Fruit fly (Drosophila melanogaster) whole organism, embryonic: ENCODE measurements around the gene CG34348.

ENCODE experiments used
- Adf1 ChIP-seq: fragments of 200-800 bp; sonication (Bioruptor generic); IDR thresholded peaks from 2 replicates; pipeline ENCODE4 v1.3.6; 2022; ENCODE audit warnings: missing biosample characterization, missing genetic modification characterization
- Aef1 ChIP-seq: fragments of 200-800 bp; sonication (Bioruptor generic); IDR thresholded peaks from 3 replicates; pipeline ENCODE4 v1.3.6; 2022; ENCODE audit warnings: missing biosample characterization, missing genetic modification characterization
- Atf-2 ChIP-seq: fragments of 200-800 bp; sonication (Bioruptor generic); optimal IDR thresholded peaks from 2 replicates; lab custom pipeline; 2016; ENCODE audit warnings: missing biosample characterization, missing genetic modification characterization
- Bdp1 ChIP-seq: fragments of 200-800 bp; sonication (Bioruptor generic); optimal IDR thresholded peaks from 3 replicates; lab custom pipeline; 2016; ENCODE audit warnings: missing biosample characterization, missing genetic modification characterization
- C15 ChIP-seq: fragments of 200-800 bp; sonication (Bioruptor generic); IDR thresholded peaks from 3 replicates; pipeline ENCODE4 v1.3.6; 2022; ENCODE audit warnings: missing biosample characterization, missing genetic modification characterization
- CG1024 ChIP-seq: fragments of 200-800 bp; sonication (Bioruptor generic); IDR thresholded peaks from 2 replicates; pipeline ENCODE4 v1.3.6; 2022; ENCODE audit warnings: missing biosample characterization, missing genetic modification characterization
- CG10565 ChIP-seq: fragments of 200-800 bp; sonication (Bioruptor generic); optimal IDR thresholded peaks from 3 replicates; lab custom pipeline; 2016; ENCODE audit warnings: missing biosample characterization, mild to moderate bottlenecking, missing genetic modification characterization
- CG12659 ChIP-seq: fragments of 200-800 bp; sonication (Bioruptor generic); optimal IDR thresholded peaks from 3 replicates; lab custom pipeline; 2017; ENCODE audit warnings: mild to moderate bottlenecking, missing biosample characterization, missing genetic modification reagents, missing genetic modification characterization
- CG12769 ChIP-seq: fragments of 200-800 bp; sonication (Bioruptor generic); optimal IDR thresholded peaks from 2 replicates; lab custom pipeline; 2019; ENCODE audit warnings: missing biosample characterization, mild to moderate bottlenecking, missing genetic modification characterization, moderate library complexity
- CG13424 ChIP-seq: fragments of 200-800 bp; sonication (Bioruptor generic); optimal IDR thresholded peaks from 2 replicates; lab custom pipeline; 2019; ENCODE audit warnings: missing biosample characterization, mild to moderate bottlenecking, missing genetic modification characterization, moderate library complexity
- CG1529 ChIP-seq: fragments of 200-800 bp; sonication (Bioruptor generic); optimal IDR thresholded peaks from 3 replicates; lab custom pipeline; 2018; ENCODE audit warnings: missing biosample characterization, missing genetic modification characterization
- CG17385 ChIP-seq: fragments of 200-800 bp; sonication (Bioruptor generic); optimal IDR thresholded peaks from 3 replicates; lab custom pipeline; 2018; ENCODE audit warnings: missing biosample characterization, mild to moderate bottlenecking, missing genetic modification characterization
- CG17829 ChIP-seq: fragments of 200-800 bp; optimal IDR thresholded peaks from 2 replicates; lab custom pipeline; 2019; ENCODE audit warnings: missing biosample characterization, mild to moderate bottlenecking, missing genetic modification characterization, moderate library complexity
- CG18262 ChIP-seq: fragments of 200-800 bp; optimal IDR thresholded peaks from 3 replicates; lab custom pipeline; 2019; ENCODE audit warnings: missing biosample characterization, mild to moderate bottlenecking, missing genetic modification characterization, moderate library complexity
- CG2129 ChIP-seq: fragments of 200-800 bp; sonication (Bioruptor generic); IDR thresholded peaks from 2 replicates; pipeline ENCODE4 v1.3.6; 2022; ENCODE audit warnings: missing biosample characterization, missing genetic modification characterization; ENCODE audit not compliant: partially characterized antibody
- CG3407 ChIP-seq: fragments of 200-800 bp; sonication (Bioruptor generic); optimal IDR thresholded peaks from 2 replicates; lab custom pipeline; 2018; ENCODE audit warnings: missing biosample characterization, mild to moderate bottlenecking, missing genetic modification characterization
- CG34224 ChIP-seq: fragments of 200-800 bp; sonication (Bioruptor generic); IDR thresholded peaks from 3 replicates; pipeline ENCODE4 v1.3.6; 2022; ENCODE audit warnings: missing biosample characterization, missing genetic modification characterization; ENCODE audit not compliant: partially characterized antibody
- CG4617 ChIP-seq: fragments of 200-800 bp; sonication (Bioruptor generic); optimal IDR thresholded peaks from 3 replicates; lab custom pipeline; 2016; ENCODE audit warnings: missing biosample characterization, missing genetic modification characterization, borderline replicate concordance
- CG4707 ChIP-seq: fragments of 200-800 bp; sonication (Bioruptor generic); optimal IDR thresholded peaks from 2 replicates; lab custom pipeline; 2018; ENCODE audit warnings: missing biosample characterization, mild to moderate bottlenecking, missing genetic modification characterization, moderate library complexity
- CG9817 ChIP-seq: fragments of 200-800 bp; sonication (Bioruptor generic); optimal IDR thresholded peaks from 2 replicates; lab custom pipeline; 2018; ENCODE audit warnings: missing biosample characterization, mild to moderate bottlenecking, missing genetic modification characterization, moderate library complexity
- CrebB ChIP-seq: fragments of 200-800 bp; sonication (Bioruptor generic); optimal IDR thresholded peaks from 3 replicates; lab custom pipeline; 2018; ENCODE audit warnings: missing biosample characterization, mild to moderate bottlenecking, missing genetic modification characterization
- Deaf1 ChIP-seq: fragments of 200-800 bp; optimal IDR thresholded peaks from 3 replicates; lab custom pipeline; 2019; ENCODE audit warnings: missing biosample characterization, mild to moderate bottlenecking, missing genetic modification characterization, moderate library complexity
- Dref ChIP-seq: fragments of 200-800 bp; sonication (Bioruptor generic); IDR thresholded peaks from 2 replicates; pipeline ENCODE4 v1.3.6; 2022; ENCODE audit warnings: missing biosample characterization, missing genetic modification characterization
- Gug ChIP-seq: fragments of 200-800 bp; sonication (Bioruptor generic); IDR thresholded peaks from 4 replicates; pipeline ENCODE4 v1.3.6; 2022; ENCODE audit warnings: missing biosample characterization, missing genetic modification characterization
- H15 ChIP-seq: fragments of 200-800 bp; sonication (Bioruptor generic); IDR thresholded peaks from 3 replicates; pipeline ENCODE4 v1.3.6; 2022; ENCODE audit warnings: missing biosample characterization, missing genetic modification characterization
- Hr3 ChIP-seq: fragments of 200-800 bp; sonication (Bioruptor generic); optimal IDR thresholded peaks from 3 replicates; lab custom pipeline; 2016; ENCODE audit warnings: missing biosample characterization, missing genetic modification characterization
- Hr78 ChIP-seq, 2 experiments: fragments of 200-800 bp in 1 of 2; fragments of >200 bp in 1 of 2; sonication (Bioruptor generic) in 1 of 2; optimal IDR thresholded peaks; 2 replicates each; lab custom pipeline; 2017 to 2019; ENCODE audit warnings: missing biosample characterization in 2 of 2, missing genetic modification characterization in 2 of 2, mild to moderate bottlenecking in 1 of 2, moderate library complexity in 1 of 2
- Kr ChIP-seq: fragments of 200-800 bp; sonication (Bioruptor generic); optimal IDR thresholded peaks from 2 replicates; lab custom pipeline; 2017; ENCODE audit warnings: missing biosample characterization, mild to moderate bottlenecking, missing genetic modification characterization
- Med ChIP-seq: fragments of 200-800 bp; sonication (Bioruptor generic); peaks from one replicate; lab custom pipeline; 2016; ENCODE audit warnings: missing biosample characterization, missing genetic modification characterization, mild to moderate bottlenecking, inconsistent platforms, moderate library complexity
- NfI ChIP-seq: fragments of 200-800 bp; sonication (Bioruptor generic); optimal IDR thresholded peaks from 3 replicates; lab custom pipeline; 2018; ENCODE audit warnings: missing biosample characterization, mild to moderate bottlenecking, missing genetic modification characterization, moderate library complexity
- Poxn ChIP-seq: fragments of 200-800 bp; sonication (Bioruptor generic); IDR thresholded peaks from 2 replicates; pipeline ENCODE4 v1.3.6; 2022; ENCODE audit warnings: missing biosample characterization, missing genetic modification characterization
- Scr ChIP-seq: fragments of 200-800 bp; sonication (Bioruptor generic); IDR thresholded peaks from 2 replicates; pipeline ENCODE4 v1.3.6; 2022; ENCODE audit warnings: missing biosample characterization, missing genetic modification characterization; ENCODE audit not compliant: partially characterized antibody
- Sin3A ChIP-seq: fragments of >200 bp; optimal IDR thresholded peaks from 2 replicates; lab custom pipeline; 2018
- YL-1 ChIP-seq: fragments of 200-800 bp; sonication (Bioruptor generic); optimal IDR thresholded peaks from 3 replicates; lab custom pipeline; 2017; ENCODE audit warnings: missing biosample characterization, mild to moderate bottlenecking, missing genetic modification characterization
- aop ChIP-seq: fragments of 200-800 bp; sonication (Bioruptor generic); IDR thresholded peaks from 2 replicates; pipeline ENCODE4 v1.3.6; 2022; ENCODE audit warnings: missing biosample characterization, missing genetic modification characterization
- bcd ChIP-seq: fragments of 200-800 bp; sonication (Bioruptor generic); optimal IDR thresholded peaks from 2 replicates; lab custom pipeline; 2017; ENCODE audit warnings: missing biosample characterization, mild to moderate bottlenecking, missing genetic modification characterization
- br ChIP-seq: fragments of >200 bp; optimal IDR thresholded peaks from 2 replicates; lab custom pipeline; 2017
- caup ChIP-seq: fragments of 200-800 bp; sonication (Bioruptor generic); optimal IDR thresholded peaks from 3 replicates; lab custom pipeline; 2017; ENCODE audit warnings: missing biosample characterization, mild to moderate bottlenecking, missing genetic modification characterization, moderate library complexity; ENCODE audit not compliant: severe bottlenecking
- chm ChIP-seq: fragments of 200-800 bp; sonication (Bioruptor generic); IDR thresholded peaks from 2 replicates; pipeline ENCODE4 v1.3.6; 2022; ENCODE audit warnings: missing biosample characterization, missing genetic modification characterization
- crol ChIP-seq: fragments of 200-800 bp; sonication (Bioruptor generic); IDR thresholded peaks from 2 replicates; pipeline ENCODE4 v1.3.6; 2022; ENCODE audit warnings: missing biosample characterization, missing genetic modification characterization
- gcm ChIP-seq: fragments of 200-800 bp; sonication (Bioruptor generic); optimal IDR thresholded peaks from 2 replicates; lab custom pipeline; 2019; ENCODE audit warnings: missing biosample characterization, mild to moderate bottlenecking, missing genetic modification characterization, moderate library complexity
- inv ChIP-seq: fragments of 200-800 bp; sonication (Bioruptor generic); IDR thresholded peaks from 2 replicates; pipeline ENCODE4 v1.3.6; 2022; ENCODE audit warnings: missing biosample characterization, missing genetic modification characterization; ENCODE audit not compliant: partially characterized antibody
- lab ChIP-seq: fragments of 200-800 bp; sonication (Bioruptor generic); optimal IDR thresholded peaks from 3 replicates; lab custom pipeline; 2017; ENCODE audit warnings: missing biosample characterization, missing genetic modification characterization, mild to moderate bottlenecking, moderate library complexity, missing genetic modification reagents
- maf-S ChIP-seq: fragments of 200-800 bp; sonication (Bioruptor generic); optimal IDR thresholded peaks from 2 replicates; lab custom pipeline; 2016; ENCODE audit warnings: missing biosample characterization, missing genetic modification characterization
- p53 ChIP-seq: fragments of 200-800 bp; sonication (Bioruptor generic); optimal IDR thresholded peaks from 2 replicates; lab custom pipeline; 2016; ENCODE audit warnings: missing biosample characterization, missing genetic modification characterization
- pfk ChIP-seq: fragments of 200-800 bp; sonication (Bioruptor generic); optimal IDR thresholded peaks from 2 replicates; lab custom pipeline; 2018; ENCODE audit warnings: missing biosample characterization, mild to moderate bottlenecking, missing genetic modification characterization, moderate library complexity
- pum ChIP-seq: fragments of 200-800 bp; sonication (Bioruptor generic); optimal IDR thresholded peaks from 2 replicates; lab custom pipeline; 2016; ENCODE audit warnings: missing biosample characterization, missing genetic modification characterization
- sr ChIP-seq: fragments of 200-800 bp; sonication (Bioruptor generic); IDR thresholded peaks from 3 replicates; pipeline ENCODE4 v1.3.6; 2022; ENCODE audit warnings: missing biosample characterization, missing genetic modification characterization
- stwl ChIP-seq: fragments of 200-800 bp; sonication (Bioruptor generic); optimal IDR thresholded peaks from 3 replicates; lab custom pipeline; 2018; ENCODE audit warnings: missing biosample characterization, mild to moderate bottlenecking, missing genetic modification characterization, moderate library complexity
- wor ChIP-seq: fragments of 200-800 bp; sonication (Bioruptor generic); IDR thresholded peaks from 2 replicates; pipeline ENCODE4 v1.3.6; 2022; ENCODE audit warnings: missing biosample characterization, missing genetic modification characterization

Gene CG34348

dm6 chrX:11338047-11338747, 1.5 kb upstream of the CG34348 start (continued):
- TF ChIP-seq caup (GFP tag; lab: Kevin White, UChicago) (peak; percentile 20), pfk (GFP tag; lab: Kevin White, UChicago) (no peak), Hr78 (GFP tag; optimal IDR thresholded peaks at IDR 0.05; lab: Kevin White, UChicago) (peak in 1 of 2 experiments; percentile 80), Hr3 (GFP tag; lab: Kevin White, UChicago) (peak; percentile 74), CG34224 (GFP tag; lab: Robert Waterston, UW) (no peak), CG18262 (peak; percentile 78), p53 (GFP tag; lab: Kevin White, UChicago) (no peak), Gug (GFP tag; lab: Robert Waterston, UW) (0 out of 4 replicates have a peak, but pooled peaks have one; percentile 6), CG2129 (GFP tag; lab: Robert Waterston, UW) (no peak), CG4707 (GFP tag; lab: Kevin White, UChicago) (peak; percentile 12), C15 (GFP tag; lab: Robert Waterston, UW) (no peak), stwl (tag; lab: Kevin White, UChicago) (no peak), YL-1 (GFP tag; lab: Kevin White, UChicago) (no peak), Med (GFP tag; lab: Kevin White, UChicago) (peak; percentile 90), br (no peak), chm (no peak), Aef1 (GFP tag; lab: Robert Waterston, UW) (peak; percentile 39; the same call in 2 of the 3 replicates), CG4617 (GFP tag; lab: Kevin White, UChicago) (no peak), CG12769 (no peak), Sin3A (no peak), wor (GFP tag; lab: Robert Waterston, UW) (0 out of 2 replicates have a peak, but pooled peaks have one; percentile 28), gcm (GFP tag; lab: Kevin White, UChicago) (no peak), CrebB (peak; percentile 7), crol (GFP tag; lab: Robert Waterston, UW) (peak; percentile 27; the same call in 1 of the 2 replicates), Kr (GFP tag; lab: Kevin White, UChicago) (peak; percentile 71), Dref (GFP tag; lab: Robert Waterston, UW) (no peak), CG17829 (tag; lab: Kevin White, UChicago) (peak; percentile 64), CG17385 (GFP tag; lab: Kevin White, UChicago) (peak; percentile 79), aop (no peak), Scr (GFP tag; lab: Robert Waterston, UW) (no peak), CG1529 (no peak), NfI (peak; percentile 66), CG1024 (no peak), Deaf1 (no peak), lab (GFP tag; lab: Kevin White, UChicago) (peak; percentile 70), CG9817 (tag; lab: Kevin White, UChicago) (peak; percentile 57), CG10565 (GFP tag; lab: Kevin White, UChicago) (peak; percentile 37), bcd (GFP tag; lab: Kevin White, UChicago) (peak; percentile 69), sr (GFP tag; lab: Robert Waterston, UW) (no peak), CG13424 (tag; lab: Kevin White, UChicago) (peak; percentile 83), CG12659 (GFP tag; lab: Kevin White, UChicago) (peak; percentile 82), Bdp1 (GFP tag; lab: Kevin White, UChicago) (peak; percentile 44), H15 (GFP tag; lab: Robert Waterston, UW) (no peak), pum (peak; percentile 75), Atf-2 (GFP tag; lab: Kevin White, UChicago) (peak; percentile 29), CG3407 (GFP tag; lab: Kevin White, UChicago) (peak; percentile 42), Adf1 (GFP tag; lab: Robert Waterston, UW) (no peak), Poxn (GFP tag; lab: Robert Waterston, UW) (no peak), maf-S (peak; percentile 47), inv (GFP tag; lab: Robert Waterston, UW) (no peak)
